Fruit fly (Drosophila melanogaster) ovary, adult (tissue): ENCODE results near the gene Mkp.

ENCODE experiments used
- CG17801 ChIP-seq: fragments of 200-800 bp; optimal IDR thresholded peaks from 2 replicates; lab custom pipeline; 2019; ENCODE audit warnings: missing biosample characterization, mild to moderate bottlenecking, missing genetic modification characterization, moderate library complexity; ENCODE audit not compliant: partially characterized antibody

Gene Mkp

dm6 chr3L:199754-200596 lies 15.6 kb upstream of the Mkp start, which contains the start of the genes rno and mri:
Gene rno (minus strand): TSS chr3L:199762.
Gene mri (plus strand): TSS chr3L:200174.
- TF ChIP-seq CG17801 (GFP tag; lab: Kevin White, UChicago) = peak; percentile 76

DNA sequence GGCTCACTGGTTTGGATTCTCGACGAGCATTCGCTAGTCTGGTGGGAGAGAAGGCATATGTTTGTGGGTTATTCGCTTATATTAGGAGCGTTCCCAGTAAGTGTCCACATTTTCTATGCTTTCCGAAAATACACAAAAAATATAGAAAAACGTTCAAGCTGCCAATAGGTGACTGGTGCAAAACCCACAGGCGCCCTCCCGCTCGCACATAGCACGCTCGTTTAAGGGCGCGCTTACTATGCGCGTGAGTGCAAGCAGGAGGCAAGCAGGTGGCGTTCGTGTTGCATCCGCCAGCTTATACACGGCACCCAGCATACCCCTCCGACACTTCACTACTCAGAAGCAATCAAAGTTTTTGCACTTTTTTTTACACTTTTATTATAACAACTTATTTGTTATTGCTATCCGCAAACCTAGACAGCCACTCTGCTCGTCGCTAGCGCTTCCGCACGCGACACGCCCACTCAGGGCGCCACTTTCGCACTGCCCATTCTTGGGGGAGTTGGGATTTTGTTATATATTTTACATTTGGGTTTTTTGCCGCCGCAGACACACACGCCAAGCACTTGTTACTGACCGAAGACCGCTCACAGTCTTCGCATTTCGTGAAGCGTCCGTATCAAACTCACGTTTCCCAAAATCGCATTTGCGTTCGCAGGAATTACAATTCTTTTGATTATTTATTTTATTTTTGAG lies 14.9 kb upstream of the Mkp start:
- no peak for TF ChIP-seq CG17801 (GFP tag; lab: Kevin White, UChicago)

DNA sequence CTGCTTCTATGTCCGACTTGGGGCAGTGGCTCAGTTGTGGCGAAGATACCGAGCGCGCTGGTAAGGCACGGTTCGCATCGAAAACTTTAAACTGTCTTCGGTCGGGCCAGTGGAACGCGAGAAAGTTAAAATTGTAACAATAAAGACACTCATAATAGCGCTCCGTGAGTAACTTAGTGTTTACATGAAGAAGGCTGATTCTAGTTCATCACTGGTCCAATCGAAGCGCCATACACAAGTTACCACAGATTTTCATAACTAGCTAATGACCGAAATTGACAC lies 4.1 kb downstream of the Mkp start:
- TF ChIP-seq CG17801 (GFP tag; lab: Kevin White, UChicago) = peak; percentile 16

DNA sequence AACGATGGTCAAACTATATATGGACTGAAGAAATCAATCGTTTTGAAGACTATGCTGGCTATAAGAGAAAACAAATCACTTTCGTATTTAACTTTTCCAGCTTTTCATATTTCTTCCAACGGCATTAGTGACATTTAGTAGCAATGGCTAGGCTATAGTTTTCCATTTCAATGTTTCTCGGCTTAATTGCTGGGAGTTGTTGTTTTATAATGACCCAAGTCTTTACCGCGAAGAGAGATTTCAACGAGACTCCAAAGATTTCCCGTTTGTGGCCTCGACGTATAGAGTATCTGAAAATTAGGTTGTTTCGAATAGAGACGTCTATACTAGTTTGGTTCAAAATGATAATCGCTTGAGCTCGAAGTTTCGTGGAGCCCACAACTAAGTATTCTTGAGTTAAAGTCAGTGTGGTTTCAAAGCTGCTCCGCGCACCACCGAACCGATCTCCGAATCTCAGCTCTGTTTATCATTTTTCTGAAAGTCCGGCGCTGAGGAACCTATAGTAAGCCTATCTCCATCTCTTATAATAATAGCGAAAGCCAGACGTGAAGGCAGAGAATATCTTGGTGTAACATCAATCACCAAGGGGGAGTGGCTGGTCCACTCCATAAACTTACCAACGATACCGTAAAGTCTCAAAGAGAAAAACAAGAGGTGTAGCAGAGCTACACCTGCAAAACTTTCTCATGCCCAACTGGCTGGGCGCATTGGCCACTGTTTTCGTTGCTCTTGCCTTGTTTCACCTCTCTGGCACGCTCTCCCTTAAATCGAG lies 4.7 kb downstream of the Mkp start, which contains the start of gene CG13875:
Gene CG13875 (plus strand): TSS at position 434 of the 772 bp plus-strand sequence.
- TF ChIP-seq CG17801 (GFP tag; lab: Kevin White, UChicago) = no peak

- no peak for TF ChIP-seq CG17801 (GFP tag; lab: Kevin White, UChicago)
Observed at dm6 chr3L:178913-179488, 5.3 kb downstream of the Mkp start, which contains the start of gene Vdup1. Gene Vdup1 (minus strand): TSS chr3L:178963.

dm6 chr3L:178445-178844 lies 5.9 kb downstream of the Mkp start:
- TF ChIP-seq CG17801 (GFP tag; lab: Kevin White, UChicago) = no peak

- no peak for TF ChIP-seq CG17801 (GFP tag; lab: Kevin White, UChicago)
Observed at dm6 chr3L:177938-178337, 6.4 kb downstream of the Mkp start.

DNA sequence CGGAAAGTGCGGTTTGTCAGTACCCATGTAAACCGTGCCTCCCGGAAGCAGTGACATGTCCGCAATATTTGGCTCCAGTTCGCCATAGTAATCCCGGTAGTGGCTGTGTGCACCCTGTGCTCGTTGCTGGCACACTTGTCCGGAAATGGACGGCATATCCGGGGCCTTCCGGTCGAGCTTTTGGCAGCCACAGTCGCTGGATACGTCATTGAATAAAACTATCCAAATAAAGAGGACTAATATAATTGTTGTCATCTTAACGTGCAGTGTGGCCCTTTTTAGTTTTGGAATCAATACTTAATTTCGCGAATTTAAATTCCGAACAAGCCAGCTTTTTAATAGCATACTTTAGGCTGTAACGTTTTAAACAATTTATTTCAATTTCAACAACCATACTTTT lies 8.4 kb downstream of the Mkp start, which contains the start of gene CG7049:
Gene CG7049 (minus strand): TSS at position 280 of the 400 bp plus-strand sequence.
- peak; percentile 43 for TF ChIP-seq CG17801 (GFP tag; lab: Kevin White, UChicago)

DNA sequence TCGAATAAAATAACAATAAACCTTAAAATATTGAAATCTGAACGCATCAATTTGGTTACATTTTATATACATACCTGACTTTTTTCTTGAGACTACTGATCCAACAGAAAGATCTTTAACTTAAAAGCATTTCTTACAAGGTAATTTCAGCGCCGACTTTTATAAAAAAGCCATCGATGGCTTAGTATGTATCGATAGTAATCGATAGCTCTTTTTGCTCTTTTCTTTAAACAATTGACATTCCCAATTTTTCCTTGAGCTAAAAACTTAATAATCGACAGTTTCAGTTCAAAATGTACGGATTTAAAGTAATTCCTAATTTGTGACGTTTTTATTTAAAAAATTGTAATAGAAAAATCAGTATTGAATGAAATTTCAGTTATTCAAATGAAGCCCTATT lies 9.8 kb downstream of the Mkp start:
- no peak for TF ChIP-seq CG17801 (GFP tag; lab: Kevin White, UChicago)

DNA sequence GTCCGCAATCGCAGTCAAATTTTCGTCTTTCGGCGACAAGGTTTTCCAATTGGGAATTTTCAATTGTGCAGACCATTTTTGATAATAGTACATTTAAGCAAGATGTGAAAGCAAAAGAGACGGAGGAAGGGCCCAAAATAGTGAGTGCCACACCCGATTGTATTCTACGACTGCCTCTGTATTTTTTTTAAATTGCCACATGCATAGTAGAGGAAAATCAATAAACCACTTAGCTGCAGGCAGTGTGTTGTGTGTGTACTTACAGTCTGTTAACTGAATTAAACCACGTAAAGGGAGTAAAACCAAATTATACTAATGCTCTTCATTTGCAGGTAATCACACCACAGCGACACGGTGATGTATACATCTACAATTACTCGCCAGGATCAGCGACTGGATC lies 12.6 kb downstream of the Mkp start:
- TF ChIP-seq CG17801 (GFP tag; lab: Kevin White, UChicago) = no peak

- TF ChIP-seq CG17801 (GFP tag; lab: Kevin White, UChicago) = no peak
Observed at dm6 chr3L:166789-167132, 17.6 kb downstream of the Mkp start.

DNA sequence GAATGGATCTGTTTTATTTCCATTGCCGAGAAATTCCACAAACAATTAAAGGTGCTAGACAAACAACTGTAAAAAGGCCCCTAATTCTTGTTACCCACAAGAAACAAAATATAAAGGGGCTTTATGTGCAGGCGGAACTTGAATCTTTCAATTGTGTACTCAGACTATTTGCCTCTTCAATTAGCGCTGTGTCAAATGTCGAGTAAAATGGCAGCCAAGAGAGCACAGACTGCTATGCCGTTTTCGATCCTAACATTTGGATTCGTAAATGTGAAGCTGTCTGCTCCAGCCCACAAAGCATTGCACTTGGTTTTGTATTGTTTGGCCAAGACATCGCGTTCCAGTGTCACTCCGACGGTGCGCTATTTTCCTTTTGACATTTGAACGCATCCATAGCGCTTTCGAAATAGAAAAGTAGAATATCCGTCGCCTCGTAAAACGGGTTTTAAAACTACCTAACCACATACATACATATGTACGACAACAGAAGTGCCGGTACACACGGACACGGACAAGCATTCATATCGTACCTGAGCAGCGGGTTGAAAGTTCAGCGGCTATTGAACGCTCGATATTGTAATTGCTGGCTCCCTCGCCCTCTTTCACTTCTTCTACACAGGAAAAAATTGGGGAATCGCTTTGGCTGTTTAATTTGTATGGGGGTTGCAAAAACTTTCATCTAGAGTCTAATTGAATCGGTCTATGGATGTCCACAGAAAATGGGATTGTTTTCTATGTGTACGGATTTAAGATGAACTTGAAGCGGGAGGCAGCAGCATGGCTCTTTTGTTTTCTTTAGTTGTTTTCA lies 18.2 kb downstream of the Mkp start:
- no peak for TF ChIP-seq CG17801 (GFP tag; lab: Kevin White, UChicago)

dm6 chr3L:161833-162587 lies 22.3 kb downstream of the Mkp start:
- no peak for TF ChIP-seq CG17801 (GFP tag; lab: Kevin White, UChicago)
